Fruit fly (Drosophila melanogaster) whole organism, embryonic: ENCODE results near the gene XRCC1.
A peak's percentile ranks its signal among the peaks of the same experiment; 100 is the strongest.

Experiments used
- CG7928 ChIP-seq: fragments of 200-800 bp; sonication (Bioruptor generic); optimal IDR thresholded peaks from 2 replicates; lab custom pipeline; 2017; ENCODE audit warnings: missing biosample characterization, mild to moderate bottlenecking, missing genetic modification characterization
- CG8388 ChIP-seq: fragments of 200-800 bp; sonication (Bioruptor generic); optimal IDR thresholded peaks from 2 replicates; lab custom pipeline; 2019; ENCODE audit warnings: missing biosample characterization, mild to moderate bottlenecking, missing genetic modification characterization, moderate library complexity
- Dref ChIP-seq: fragments of 200-800 bp; sonication (Bioruptor generic); IDR thresholded peaks from 2 replicates; pipeline ENCODE4 v1.3.6; 2022; ENCODE audit warnings: missing biosample characterization, missing genetic modification characterization
- E2f2 ChIP-seq: fragments of 200-800 bp; sonication (Bioruptor generic); IDR thresholded peaks from 2 replicates; pipeline ENCODE4 v1.3.6; 2022; ENCODE audit warnings: missing biosample characterization, missing genetic modification characterization
- Pdp1 ChIP-seq, 2 experiments: fragments of 200-800 bp; sonication (Bioruptor generic); optimal IDR thresholded peaks; 3 replicates each; lab custom pipeline; 2016; ENCODE audit warnings: missing biosample characterization in 2 of 2, missing genetic modification characterization in 2 of 2, mild to moderate bottlenecking in 1 of 2, moderate library complexity in 1 of 2
- Sin3A ChIP-seq: fragments of >200 bp; optimal IDR thresholded peaks from 2 replicates; lab custom pipeline; 2018
- bab2 ChIP-seq: fragments of 200-800 bp; sonication (Bioruptor generic); optimal IDR thresholded peaks from 2 replicates; lab custom pipeline; 2016; ENCODE audit warnings: missing biosample characterization, missing genetic modification characterization
- btn ChIP-seq: fragments of 200-800 bp; sonication (Bioruptor generic); optimal IDR thresholded peaks from 2 replicates; lab custom pipeline; 2016; ENCODE audit warnings: missing biosample characterization, missing genetic modification characterization
- ftz-f1 ChIP-seq: fragments of 200-800 bp; sonication (Bioruptor generic); optimal IDR thresholded peaks from 2 replicates; lab custom pipeline; 2016; ENCODE audit warnings: missing biosample characterization, missing genetic modification characterization
- lola ChIP-seq, 3 experiments: fragments of >200 bp in 2 of 3; fragments of 200-800 bp in 1 of 3; sonication (Bioruptor generic) in 1 of 3; optimal IDR thresholded peaks; 2 replicates each; lab custom pipeline; 2017 to 2019; ENCODE audit warnings: missing biosample characterization in 3 of 3, missing genetic modification characterization in 3 of 3, mild to moderate bottlenecking in 1 of 3, moderate library complexity in 1 of 3
- psq ChIP-seq: fragments of 200-800 bp; sonication (Bioruptor generic); optimal IDR thresholded peaks from 2 replicates; lab custom pipeline; 2017; ENCODE audit warnings: missing biosample characterization, missing genetic modification characterization
- shn ChIP-seq: fragments of 200-800 bp; sonication (Bioruptor generic); optimal IDR thresholded peaks from 3 replicates; lab custom pipeline; 2016; ENCODE audit warnings: missing biosample characterization, missing genetic modification characterization

DNA sequence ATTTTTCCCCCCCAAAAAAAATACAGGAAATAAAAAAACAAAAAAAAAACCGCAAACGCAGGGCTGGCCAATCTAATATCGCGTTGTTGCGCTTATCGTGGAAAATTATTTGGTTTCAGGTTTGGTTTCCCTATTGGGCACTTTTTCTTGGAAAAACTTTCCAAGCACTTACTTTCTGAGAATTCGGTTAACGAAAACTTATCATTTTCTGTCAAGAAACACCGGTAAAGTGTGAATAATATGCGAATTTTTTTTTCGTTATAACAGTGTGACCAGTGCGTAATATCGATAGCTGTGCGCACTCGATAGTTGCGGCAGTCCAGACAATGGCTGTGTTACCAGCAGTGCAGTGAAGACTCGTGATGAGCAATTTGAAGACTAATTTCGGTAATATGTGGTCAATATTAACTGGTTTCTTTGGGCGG, 7.2 kb upstream of the XRCC1 start, which contains the start of gene Rnp4F:
- peak; percentile 81 for TF ChIP-seq Sin3A
- peak; percentile 52 for TF ChIP-seq E2f2 (GFP tag; lab: Robert Waterston, UW)
- peak; percentile 25 for TF ChIP-seq psq (GFP tag; lab: Kevin White, UChicago)
- peak; percentile 68 for TF ChIP-seq bab2
- TF ChIP-seq CG7928 (GFP tag; lab: Kevin White, UChicago), result peak; percentile 87
- TF ChIP-seq Dref (GFP tag; lab: Robert Waterston, UW), result peak; percentile 78
- TF ChIP-seq shn (GFP tag; lab: Kevin White, UChicago), result peak; percentile 82
- peak; percentile 63 to 72 for TF ChIP-seq Pdp1 (GFP tag; optimal IDR thresholded peaks at IDR 0.05; lab: Kevin White, UChicago)
- TF ChIP-seq lola (GFP tag; optimal IDR thresholded peaks at IDR 0.05; lab: Kevin White, UChicago), result no peak
- peak; percentile 13 for TF ChIP-seq btn
- no peak for TF ChIP-seq CG8388
- no peak for TF ChIP-seq ftz-f1 (GFP tag; lab: Kevin White, UChicago)
